Worm (Caenorhabditis elegans) whole organism, L1 larva: ENCODE results near the gene B0336.13.

Experiments
- C34B4.2 ChIP-seq: sonication (generic microtip); optimal IDR thresholded peaks from 2 replicates; lab custom pipeline; 2017; ENCODE audit warnings: mild to moderate bottlenecking, missing genetic modification characterization, missing compliant biosample characterization
- aha-1 ChIP-seq: fragments of 150-350 bp; optimal IDR thresholded peaks from 2 replicates; lab custom pipeline; 2014; ENCODE audit warnings: missing biosample characterization, missing genetic modification characterization
- ceh-63 ChIP-seq: fragments of 200-800 bp; sonication (Bioruptor generic); optimal IDR thresholded peaks from 2 replicates; lab custom pipeline; 2018; ENCODE audit warnings: mild to moderate bottlenecking, missing genetic modification characterization, missing compliant biosample characterization
- ces-1 ChIP-seq: fragments of 150-350 bp; optimal IDR thresholded peaks from 2 replicates; lab custom pipeline; 2014; ENCODE audit warnings: missing biosample characterization, missing genetic modification reagents, missing genetic modification characterization
- efl-1 ChIP-seq, 4 experiments: fragments of 150-350 bp; optimal IDR thresholded peaks in 3 of 4; peaks in 1 of 4; 1 replicate in 1 of 4; 2 replicates in 3 of 4; lab custom pipeline; 2014; ENCODE audit warnings: missing biosample characterization in 2 of 4, missing genetic modification characterization in 2 of 4, missing genetic modification reagents in 2 of 4
- elt-3 ChIP-seq, 6 experiments: fragments of 150-350 bp in 1 of 6; sonication (generic microtip); optimal IDR thresholded peaks; 2 replicates each; lab custom pipeline; 2017 to 2018; ENCODE audit warnings: missing biosample characterization in 6 of 6, missing genetic modification characterization in 6 of 6, inconsistent platforms in 1 of 6
- fkh-8 ChIP-seq: sonication (generic microtip); optimal IDR thresholded peaks from 2 replicates; lab custom pipeline; 2016; ENCODE audit warnings: mild to moderate bottlenecking, missing genetic modification characterization, missing compliant biosample characterization
- grh-1 ChIP-seq: fragments of 200-800 bp; sonication (Bioruptor generic); IDR thresholded peaks from 2 replicates; pipeline ENCODE4 v1.3.6; 2022; ENCODE audit warnings: missing genetic modification reagents, missing genetic modification characterization, missing compliant biosample characterization
- hpl-2 ChIP-seq: fragments of 150-350 bp; optimal IDR thresholded peaks from 2 replicates; lab custom pipeline; 2014; ENCODE audit warnings: missing biosample characterization, missing genetic modification reagents, missing genetic modification characterization
- lin-35 ChIP-seq, 2 experiments: fragments of 150-350 bp; optimal IDR thresholded peaks; 2 replicates each; lab custom pipeline; 2014; ENCODE audit warnings: missing biosample characterization in 2 of 2, missing genetic modification characterization in 2 of 2, missing genetic modification reagents in 2 of 2
- lir-3 ChIP-seq: sonication (generic microtip); optimal IDR thresholded peaks from 2 replicates; lab custom pipeline; 2016; ENCODE audit warnings: mild to moderate bottlenecking, missing genetic modification characterization, moderate library complexity, missing compliant biosample characterization; ENCODE audit not compliant: poor library complexity
- mab-9 ChIP-seq: fragments of 200-800 bp; sonication (Bioruptor generic); IDR thresholded peaks from 2 replicates; pipeline ENCODE4 v1.3.6; 2022; ENCODE audit warnings: missing genetic modification reagents, missing genetic modification characterization, missing compliant biosample characterization
- nhr-20 ChIP-seq: sonication (generic microtip); optimal IDR thresholded peaks from 2 replicates; lab custom pipeline; 2016; ENCODE audit warnings: mild to moderate bottlenecking, missing genetic modification characterization, missing compliant biosample characterization
- nhr-28 ChIP-seq: fragments of 150-350 bp; optimal IDR thresholded peaks from 2 replicates; lab custom pipeline; 2014; ENCODE audit warnings: missing biosample characterization, missing genetic modification characterization
- pag-3 ChIP-seq: sonication (generic microtip); optimal IDR thresholded peaks from 2 replicates; lab custom pipeline; 2017; ENCODE audit warnings: missing genetic modification characterization, mild to moderate bottlenecking, missing compliant biosample characterization, antibody characterized with exemption, borderline replicate concordance; ENCODE audit not compliant: insufficient read depth
- pqm-1 ChIP-seq: sonication (generic microtip); optimal IDR thresholded peaks from 3 replicates; lab custom pipeline; 2017; ENCODE audit warnings: missing biosample characterization, missing genetic modification characterization
- sup-37 ChIP-seq: fragments of 200-800 bp; sonication (Bioruptor generic); optimal IDR thresholded peaks from 2 replicates; lab custom pipeline; 2018; ENCODE audit warnings: mild to moderate bottlenecking, missing genetic modification characterization, missing compliant biosample characterization
- unc-30 ChIP-seq: sonication (generic microtip); optimal IDR thresholded peaks from 2 replicates; lab custom pipeline; 2017; ENCODE audit warnings: missing biosample characterization, missing genetic modification characterization
- unc-98 ChIP-seq: fragments of 200-800 bp; sonication (Bioruptor generic); IDR thresholded peaks from 2 replicates; pipeline ENCODE4 v1.3.6; 2022; ENCODE audit warnings: missing genetic modification characterization, missing compliant biosample characterization
- vab-15 ChIP-seq: sonication (generic microtip); optimal IDR thresholded peaks from 2 replicates; lab custom pipeline; 2017; ENCODE audit warnings: missing genotype, mild to moderate bottlenecking, missing genetic modification characterization, missing compliant biosample characterization
- ztf-4 ChIP-seq: fragments of 150-350 bp; optimal IDR thresholded peaks from 2 replicates; lab custom pipeline; 2014; ENCODE audit warnings: missing biosample characterization, missing genetic modification characterization

B0336.13 gene

ce11 chrIII:5740666-5741065 is 46.8 kb downstream of the B0336.13 start, which contains the start of gene B0244.16:
B0244.16 (plus strand) TSS chrIII:5740966.
- TF ChIP-seq efl-1 (optimal IDR thresholded peaks at IDR 0.05; lab: Kevin White, UChicago) (no peak), efl-1 (GFP tag; optimal IDR thresholded peaks at IDR 0.05 in 1 of 2; lab: Kevin White, UChicago) (peak in 1 of 2 experiments; percentile 15), sup-37 (GFP tag; lab: Kevin White, UChicago) (no peak)

- no peak for TF ChIP-seq grh-1 (GFP tag; lab: Robert Waterston, UW)
- TF ChIP-seq vab-15 (tag; lab: Kevin White, UChicago), result no peak
- TF ChIP-seq lir-3 (tag; lab: Kevin White, UChicago), result no peak
- TF ChIP-seq aha-1 (tag; lab: Kevin White, UChicago), result no peak
- no peak for TF ChIP-seq unc-98
- TF ChIP-seq mab-9, result no peak
- TF ChIP-seq ceh-63 (GFP tag; lab: Kevin White, UChicago), result no peak
- no peak for TF ChIP-seq fkh-8 (tag; lab: Kevin White, UChicago)
- TF ChIP-seq C34B4.2, result no peak
- no peak for TF ChIP-seq efl-1 (optimal IDR thresholded peaks at IDR 0.05; lab: Kevin White, UChicago)
- TF ChIP-seq efl-1 (GFP tag; optimal IDR thresholded peaks at IDR 0.05 in 1 of 2; lab: Kevin White, UChicago), result no peak
- no peak for TF ChIP-seq pqm-1 (tag; lab: Kevin White, UChicago)
- TF ChIP-seq nhr-28 (tag; lab: Kevin White, UChicago), result no peak
- TF ChIP-seq lin-35 (GFP tag; optimal IDR thresholded peaks at IDR 0.05; lab: Kevin White, UChicago), result no peak
- no peak for TF ChIP-seq pag-3
- TF ChIP-seq elt-3 (tag; optimal IDR thresholded peaks at IDR 0.05; lab: Kevin White, UChicago), result no peak
- TF ChIP-seq unc-30 (tag; lab: Kevin White, UChicago), result no peak
- no peak for TF ChIP-seq hpl-2 (GFP tag; lab: Kevin White, UChicago)
- no peak for TF ChIP-seq ztf-4
- no peak for TF ChIP-seq nhr-20 (tag; lab: Kevin White, UChicago)
- TF ChIP-seq ces-1 (GFP tag; lab: Kevin White, UChicago), result no peak
Measured at ce11 chrIII:5743084-5743483, 49.2 kb downstream of the B0336.13 start, which contains the start of gene B0244.15. B0244.15 (plus strand) TSS chrIII:5743384.
